Worm (Caenorhabditis elegans) whole organism, L1 larva: ENCODE measurements around the gene srd-20.
A peak's percentile ranks its signal among the peaks of the same experiment; 100 is the strongest.

Experiments
- C16A3.4 ChIP-seq: fragments of 150-350 bp; optimal IDR thresholded peaks from 2 replicates; lab custom pipeline; 2014; ENCODE audit warnings: missing biosample characterization, missing genetic modification characterization
- C34B4.2 ChIP-seq: sonication (generic microtip); optimal IDR thresholded peaks from 2 replicates; lab custom pipeline; 2017; ENCODE audit warnings: mild to moderate bottlenecking, missing genetic modification characterization, missing compliant biosample characterization
- Y116A8C.19 ChIP-seq: sonication (generic microtip); optimal IDR thresholded peaks from 2 replicates; lab custom pipeline; 2016; ENCODE audit warnings: missing compliant biosample characterization, missing genetic modification characterization, borderline replicate concordance
- aha-1 ChIP-seq: fragments of 150-350 bp; optimal IDR thresholded peaks from 2 replicates; lab custom pipeline; 2014; ENCODE audit warnings: missing biosample characterization, missing genetic modification characterization
- aly-2 ChIP-seq: fragments of 150-350 bp; optimal IDR thresholded peaks from 2 replicates; lab custom pipeline; 2014; ENCODE audit warnings: missing biosample characterization, missing genetic modification characterization
- ceh-63 ChIP-seq: fragments of 200-800 bp; sonication (Bioruptor generic); optimal IDR thresholded peaks from 2 replicates; lab custom pipeline; 2018; ENCODE audit warnings: mild to moderate bottlenecking, missing genetic modification characterization, missing compliant biosample characterization
- ceh-8 ChIP-seq: fragments of 200-800 bp; sonication (Bioruptor generic); optimal IDR thresholded peaks from 2 replicates; lab custom pipeline; 2018; ENCODE audit warnings: mild to moderate bottlenecking, missing genetic modification characterization, moderate library complexity, missing compliant biosample characterization
- ceh-88 ChIP-seq: fragments of 200-800 bp; sonication (Bioruptor generic); IDR thresholded peaks from 2 replicates; pipeline ENCODE4 v1.3.6; 2022; ENCODE audit warnings: missing genetic modification characterization, missing compliant biosample characterization
- ceh-90 ChIP-seq: sonication (generic microtip); optimal IDR thresholded peaks from 2 replicates; lab custom pipeline; 2016; ENCODE audit warnings: missing genetic modification characterization, missing compliant biosample characterization
- ces-1 ChIP-seq: fragments of 150-350 bp; optimal IDR thresholded peaks from 2 replicates; lab custom pipeline; 2014; ENCODE audit warnings: missing biosample characterization, missing genetic modification reagents, missing genetic modification characterization
- dpl-1 ChIP-seq, 3 experiments: fragments of 150-350 bp in 2 of 3; sonication (generic microtip) in 1 of 3; optimal IDR thresholded peaks; 2 replicates each; lab custom pipeline; 2014 to 2017; ENCODE audit warnings: missing biosample characterization in 3 of 3, missing genetic modification characterization in 3 of 3, missing genetic modification reagents in 3 of 3
- efl-1 ChIP-seq, 4 experiments: fragments of 150-350 bp; optimal IDR thresholded peaks in 3 of 4; peaks in 1 of 4; 1 replicate in 1 of 4; 2 replicates in 3 of 4; lab custom pipeline; 2014; ENCODE audit warnings: missing biosample characterization in 2 of 4, missing genetic modification characterization in 2 of 4, missing genetic modification reagents in 2 of 4
- egl-13 ChIP-seq: sonication (generic microtip); optimal IDR thresholded peaks from 2 replicates; lab custom pipeline; 2016; ENCODE audit warnings: missing genotype, missing genetic modification reagents, missing genetic modification characterization, missing compliant biosample characterization
- elt-2 ChIP-seq: sonication (generic microtip); optimal IDR thresholded peaks from 2 replicates; lab custom pipeline; 2016; ENCODE audit warnings: missing genetic modification characterization, mild to moderate bottlenecking, inconsistent platforms, missing compliant biosample characterization, missing genetic modification reagents
- elt-3 ChIP-seq, 6 experiments: fragments of 150-350 bp in 1 of 6; sonication (generic microtip); optimal IDR thresholded peaks; 2 replicates each; lab custom pipeline; 2017 to 2018; ENCODE audit warnings: missing biosample characterization in 6 of 6, missing genetic modification characterization in 6 of 6, inconsistent platforms in 1 of 6
- ets-5 ChIP-seq: fragments of 200-800 bp; sonication (Bioruptor generic); IDR thresholded peaks from 2 replicates; pipeline ENCODE4 v1.3.6; 2022; ENCODE audit warnings: missing genetic modification characterization, missing compliant biosample characterization
- fkh-10 ChIP-seq: sonication (generic microtip); optimal IDR thresholded peaks from 2 replicates; lab custom pipeline; 2017; ENCODE audit warnings: missing biosample characterization, missing genetic modification reagents, missing genetic modification characterization
- fkh-4 ChIP-seq: sonication (generic microtip); optimal IDR thresholded peaks from 2 replicates; lab custom pipeline; 2016; ENCODE audit warnings: missing compliant biosample characterization, missing genetic modification characterization, borderline replicate concordance
- fkh-8 ChIP-seq: sonication (generic microtip); optimal IDR thresholded peaks from 2 replicates; lab custom pipeline; 2016; ENCODE audit warnings: mild to moderate bottlenecking, missing genetic modification characterization, missing compliant biosample characterization
- hlh-17 ChIP-seq: fragments of 200-800 bp; sonication (Bioruptor generic); optimal IDR thresholded peaks from 2 replicates; lab custom pipeline; 2018; ENCODE audit warnings: missing genetic modification characterization, mild to moderate bottlenecking, missing compliant biosample characterization, moderate library complexity, borderline replicate concordance
- hlh-4 ChIP-seq: sonication (generic microtip); optimal IDR thresholded peaks from 2 replicates; lab custom pipeline; 2016; ENCODE audit warnings: mild to moderate bottlenecking, missing genetic modification characterization, missing compliant biosample characterization
- hpl-2 ChIP-seq: fragments of 150-350 bp; optimal IDR thresholded peaks from 2 replicates; lab custom pipeline; 2014; ENCODE audit warnings: missing biosample characterization, missing genetic modification reagents, missing genetic modification characterization
- jun-1 ChIP-seq: fragments of 150-350 bp; optimal IDR thresholded peaks from 2 replicates; lab custom pipeline; 2014; ENCODE audit warnings: missing biosample characterization, missing genetic modification reagents, missing genetic modification characterization
- lin-13 ChIP-seq: fragments of 150-350 bp; optimal IDR thresholded peaks from 2 replicates; lab custom pipeline; 2014; ENCODE audit warnings: missing biosample characterization, missing genetic modification reagents, missing genetic modification characterization
- lin-35 ChIP-seq, 2 experiments: fragments of 150-350 bp; optimal IDR thresholded peaks; 2 replicates each; lab custom pipeline; 2014; ENCODE audit warnings: missing biosample characterization in 2 of 2, missing genetic modification characterization in 2 of 2, missing genetic modification reagents in 2 of 2
- lin-39 ChIP-seq: fragments of 150-350 bp; optimal IDR thresholded peaks from 2 replicates; lab custom pipeline; 2014; ENCODE audit warnings: missing biosample characterization, missing genetic modification reagents, missing genetic modification characterization
- mep-1 ChIP-seq: fragments of 150-350 bp; optimal IDR thresholded peaks from 2 replicates; lab custom pipeline; 2014; ENCODE audit warnings: missing biosample characterization, missing genetic modification characterization
- nhr-11 ChIP-seq: fragments of 150-350 bp; optimal IDR thresholded peaks from 2 replicates; lab custom pipeline; 2014; ENCODE audit warnings: missing biosample characterization, missing genetic modification characterization
- nhr-12 ChIP-seq: sonication (generic microtip); optimal IDR thresholded peaks from 2 replicates; lab custom pipeline; 2017; ENCODE audit warnings: missing biosample characterization, missing genetic modification characterization
- nhr-19 ChIP-seq: fragments of 200-800 bp; sonication (Bioruptor generic); conservative IDR thresholded peaks from 2 replicates; pipeline ENCODE4 v1.3.6; 2022; ENCODE audit warnings: missing genetic modification characterization, missing compliant biosample characterization
- nhr-20 ChIP-seq: sonication (generic microtip); optimal IDR thresholded peaks from 2 replicates; lab custom pipeline; 2016; ENCODE audit warnings: mild to moderate bottlenecking, missing genetic modification characterization, missing compliant biosample characterization
- nhr-47 ChIP-seq: sonication (generic microtip); optimal IDR thresholded peaks from 2 replicates; lab custom pipeline; 2016; ENCODE audit warnings: mild to moderate bottlenecking, missing genetic modification characterization, moderate library complexity, missing compliant biosample characterization
- nhr-71 ChIP-seq: sonication (generic microtip); optimal IDR thresholded peaks from 2 replicates; lab custom pipeline; 2016; ENCODE audit warnings: mild to moderate bottlenecking, missing genetic modification characterization, moderate library complexity, missing compliant biosample characterization
- nhr-76 ChIP-seq: sonication (generic microtip); optimal IDR thresholded peaks from 2 replicates; lab custom pipeline; 2017; ENCODE audit warnings: missing biosample characterization, missing genetic modification characterization
- nhr-84 ChIP-seq: sonication (generic microtip); optimal IDR thresholded peaks from 2 replicates; lab custom pipeline; 2017; ENCODE audit warnings: missing biosample characterization, missing genetic modification characterization
- nhr-85 ChIP-seq: sonication (generic microtip); peaks from one replicate; lab custom pipeline; 2016; ENCODE audit warnings: missing genetic modification characterization, inconsistent platforms, missing compliant biosample characterization
- rnt-1 ChIP-seq: sonication (generic microtip); optimal IDR thresholded peaks from 2 replicates; lab custom pipeline; 2016; ENCODE audit warnings: mild to moderate bottlenecking, missing genetic modification characterization, moderate library complexity, missing compliant biosample characterization
- skn-1 ChIP-seq: fragments of 150-350 bp; optimal IDR thresholded peaks from 2 replicates; lab custom pipeline; 2014; ENCODE audit warnings: missing biosample characterization, missing genetic modification characterization
- snu-23 ChIP-seq: sonication (generic microtip); optimal IDR thresholded peaks from 2 replicates; lab custom pipeline; 2016; ENCODE audit warnings: missing genetic modification characterization, missing compliant biosample characterization
- sptf-1 ChIP-seq: fragments of 150-350 bp; optimal IDR thresholded peaks from 2 replicates; lab custom pipeline; 2014; ENCODE audit warnings: missing biosample characterization, missing genetic modification characterization
- sup-37 ChIP-seq: fragments of 200-800 bp; sonication (Bioruptor generic); optimal IDR thresholded peaks from 2 replicates; lab custom pipeline; 2018; ENCODE audit warnings: mild to moderate bottlenecking, missing genetic modification characterization, missing compliant biosample characterization
- swsn-7 ChIP-seq: sonication (generic microtip); optimal IDR thresholded peaks from 2 replicates; lab custom pipeline; 2016; ENCODE audit warnings: missing genetic modification characterization, missing compliant biosample characterization
- tbx-2 ChIP-seq: sonication (generic microtip); optimal IDR thresholded peaks from 2 replicates; lab custom pipeline; 2016; ENCODE audit warnings: missing genetic modification characterization, missing compliant biosample characterization
- tlp-1 ChIP-seq: fragments of 150-350 bp; optimal IDR thresholded peaks from 2 replicates; lab custom pipeline; 2014; ENCODE audit warnings: missing biosample characterization, missing genetic modification characterization
- unc-130 ChIP-seq: fragments of 150-350 bp; optimal IDR thresholded peaks from 2 replicates; lab custom pipeline; 2017; ENCODE audit warnings: missing biosample characterization, missing genetic modification characterization, inconsistent platforms
- unc-30 ChIP-seq: sonication (generic microtip); optimal IDR thresholded peaks from 2 replicates; lab custom pipeline; 2017; ENCODE audit warnings: missing biosample characterization, missing genetic modification characterization
- unc-86 ChIP-seq: sonication (generic microtip); optimal IDR thresholded peaks from 2 replicates; lab custom pipeline; 2016; ENCODE audit warnings: missing genetic modification characterization, missing compliant biosample characterization
- vab-15 ChIP-seq: sonication (generic microtip); optimal IDR thresholded peaks from 2 replicates; lab custom pipeline; 2017; ENCODE audit warnings: missing genotype, mild to moderate bottlenecking, missing genetic modification characterization, missing compliant biosample characterization
- zip-4 ChIP-seq: fragments of 200-800 bp; sonication (Bioruptor generic); optimal IDR thresholded peaks from 2 replicates; lab custom pipeline; 2018; ENCODE audit warnings: mild to moderate bottlenecking, missing genetic modification characterization, moderate library complexity, missing compliant biosample characterization
- ztf-4 ChIP-seq: fragments of 150-350 bp; optimal IDR thresholded peaks from 2 replicates; lab custom pipeline; 2014; ENCODE audit warnings: missing biosample characterization, missing genetic modification characterization

srd-20 gene

ce11 chrV:6043275-6044271 lies 11.8 kb upstream of the srd-20 start, which contains the start of gene cpi-2:
cpi-2 (plus strand) TSS chrV:6044062.
- TF ChIP-seq lin-35 (GFP tag; optimal IDR thresholded peaks at IDR 0.05; lab: Kevin White, UChicago) (peak; percentile 90 to 94), nhr-11 (no peak), rnt-1 (peak; percentile 58), ceh-8 (GFP tag; lab: Kevin White, UChicago) (no peak), jun-1 (peak; percentile 63), aha-1 (tag; lab: Kevin White, UChicago) (no peak), sup-37 (GFP tag; lab: Kevin White, UChicago) (no peak), aly-2 (tag; lab: Kevin White, UChicago) (no peak), unc-86 (tag; lab: Kevin White, UChicago) (no peak), egl-13 (no peak), ceh-88 (GFP tag; lab: Robert Waterston, UW) (no peak), unc-130 (no peak), elt-2 (tag; lab: Kevin White, UChicago) (peak; percentile 38), nhr-12 (tag; lab: Kevin White, UChicago) (no peak), zip-4 (GFP tag; lab: Kevin White, UChicago) (no peak), ets-5 (GFP tag; lab: Robert Waterston, UW) (no peak), hlh-17 (GFP tag; lab: Kevin White, UChicago) (no peak), ceh-90 (tag; lab: Kevin White, UChicago) (no peak), hpl-2 (GFP tag; lab: Kevin White, UChicago) (no peak), fkh-10 (GFP tag; lab: Kevin White, UChicago) (no peak), lin-39 (tag; lab: Kevin White, UChicago) (no peak), fkh-8 (tag; lab: Kevin White, UChicago) (peak; percentile 5), skn-1 (no peak), swsn-7 (tag; lab: Kevin White, UChicago) (peak; percentile 28), tbx-2 (tag; lab: Kevin White, UChicago) (peak; percentile 26), mep-1 (peak; percentile 51), elt-3 (tag; optimal IDR thresholded peaks at IDR 0.05; lab: Kevin White, UChicago) (no peak), snu-23 (GFP tag; lab: Kevin White, UChicago) (peak; percentile 53), C16A3.4 (tag; lab: Kevin White, UChicago) (no peak), nhr-85 (tag; lab: Kevin White, UChicago) (peak; percentile 64), fkh-4 (tag; lab: Kevin White, UChicago) (no peak), ces-1 (GFP tag; lab: Kevin White, UChicago) (no peak), nhr-47 (peak; percentile 20), C34B4.2 (no peak), hlh-4 (tag; lab: Kevin White, UChicago) (no peak), nhr-84 (tag; lab: Kevin White, UChicago) (no peak), unc-30 (tag; lab: Kevin White, UChicago) (no peak), nhr-19 (GFP tag; lab: Robert Waterston, UW) (no peak; the same call in 1 of the 2 replicates), efl-1 (optimal IDR thresholded peaks at IDR 0.05; lab: Kevin White, UChicago) (peak; percentile 89 to 92), efl-1 (GFP tag; optimal IDR thresholded peaks at IDR 0.05 in 1 of 2; lab: Kevin White, UChicago) (peak; percentile 91 to 98), vab-15 (tag; lab: Kevin White, UChicago) (no peak), ztf-4 (no peak), nhr-76 (tag; lab: Kevin White, UChicago) (no peak), Y116A8C.19 (tag; lab: Kevin White, UChicago) (no peak), ceh-63 (no peak), dpl-1 (GFP tag; optimal IDR thresholded peaks at IDR 0.05; lab: Kevin White, UChicago) (peak; percentile 75 to 92 (median 85)), nhr-71 (peak; percentile 45), lin-13 (GFP tag; lab: Kevin White, UChicago) (no peak), nhr-20 (peak; percentile 46), tlp-1 (tag; lab: Kevin White, UChicago) (no peak), sptf-1 (tag; lab: Kevin White, UChicago) (no peak)
